Worm (Caenorhabditis elegans) whole organism, L4 larva: ENCODE measurements around the gene spp-22.

Source experiments
- F37D6.2 ChIP-seq: sonication (generic microtip); optimal IDR thresholded peaks from 2 replicates; lab custom pipeline; 2016; ENCODE audit warnings: mild to moderate bottlenecking, missing genetic modification characterization, missing compliant biosample characterization
- F44E2.7 ChIP-seq: fragments of 200-800 bp; sonication (Bioruptor generic); IDR thresholded peaks from 2 replicates; pipeline ENCODE4 v2.1.2; 2022; ENCODE audit warnings: missing genetic modification characterization, missing compliant biosample characterization
- F49E8.2 ChIP-seq: sonication (generic microtip); optimal IDR thresholded peaks from 2 replicates; lab custom pipeline; 2016; ENCODE audit warnings: missing compliant biosample characterization, mild to moderate bottlenecking, missing genetic modification characterization, borderline replicate concordance
- T20F7.1 ChIP-seq: fragments of 200-800 bp; sonication (Bioruptor generic); optimal IDR thresholded peaks from 2 replicates; lab custom pipeline; 2018; ENCODE audit warnings: mild to moderate bottlenecking, missing genetic modification characterization, missing compliant biosample characterization
- Y75B8A.6 ChIP-seq: fragments of 200-800 bp; sonication (Bioruptor generic); IDR thresholded peaks from 2 replicates; pipeline ENCODE4 v1.3.6; 2022; ENCODE audit warnings: missing genetic modification reagents, missing genetic modification characterization, missing compliant biosample characterization
- ZK546.5 ChIP-seq, 2 experiments: sonication (generic microtip); optimal IDR thresholded peaks; 2 replicates each; lab custom pipeline; 2017; ENCODE audit warnings: missing biosample characterization in 2 of 2, missing genetic modification characterization in 2 of 2
- aly-2 ChIP-seq: sonication (generic microtip); optimal IDR thresholded peaks from 2 replicates; lab custom pipeline; 2018; ENCODE audit warnings: missing biosample characterization, missing genetic modification characterization
- ama-1 ChIP-seq: fragments of 150-350 bp; optimal IDR thresholded peaks from 2 replicates; lab custom pipeline; 2014; ENCODE audit warnings: inconsistent platforms, mixed read lengths
- ceh-20 ChIP-seq: fragments of 200-800 bp; sonication (Bioruptor generic); IDR thresholded peaks from 2 replicates; pipeline ENCODE4 v1.3.6; 2022; ENCODE audit warnings: missing genetic modification reagents, missing genetic modification characterization, missing compliant biosample characterization
- ceh-32 ChIP-seq: sonication (generic microtip); optimal IDR thresholded peaks from 2 replicates; lab custom pipeline; 2016; ENCODE audit warnings: mild to moderate bottlenecking, missing genetic modification characterization, missing compliant biosample characterization; ENCODE audit not compliant: poor library complexity
- ceh-44 ChIP-seq: fragments of 200-800 bp; sonication (Bioruptor generic); IDR thresholded peaks from 2 replicates; pipeline ENCODE4 v1.3.6; 2022; ENCODE audit warnings: missing genetic modification reagents, missing genetic modification characterization, missing compliant biosample characterization
- ceh-62 ChIP-seq: sonication (generic microtip); optimal IDR thresholded peaks from 2 replicates; lab custom pipeline; 2017; ENCODE audit warnings: missing biosample characterization, missing genetic modification characterization
- daf-12 ChIP-seq: fragments of 150-350 bp; optimal IDR thresholded peaks from 2 replicates; lab custom pipeline; 2014; ENCODE audit warnings: missing biosample characterization, missing genetic modification reagents, missing genetic modification characterization
- daf-16 ChIP-seq, 3 experiments: sonication (generic microtip); optimal IDR thresholded peaks; 2 replicates each; lab custom pipeline; 2016 to 2017; ENCODE audit warnings: missing genetic modification characterization in 3 of 3, missing genetic modification reagents in 3 of 3, mild to moderate bottlenecking in 2 of 3, missing compliant biosample characterization in 2 of 3, missing biosample characterization in 1 of 3, moderate library complexity in 1 of 3
- daf-8 ChIP-seq: fragments of 200-800 bp; sonication (Bioruptor generic); IDR thresholded peaks from 2 replicates; pipeline ENCODE4 v1.3.6; 2022; ENCODE audit warnings: missing genetic modification characterization, missing compliant biosample characterization
- dmd-9 ChIP-seq: fragments of 200-800 bp; sonication (Bioruptor generic); IDR thresholded peaks from 2 replicates; pipeline ENCODE4 v1.3.6; 2022; ENCODE audit warnings: missing genetic modification reagents, missing genetic modification characterization, missing compliant biosample characterization
- dpl-1 ChIP-seq: fragments of 150-350 bp; optimal IDR thresholded peaks from 2 replicates; lab custom pipeline; 2014; ENCODE audit warnings: missing biosample characterization, missing genetic modification reagents, missing genetic modification characterization
- fos-1 ChIP-seq: fragments of 150-350 bp; optimal IDR thresholded peaks from 2 replicates; lab custom pipeline; 2014; ENCODE audit warnings: missing biosample characterization, missing genetic modification characterization
- hlh-11 ChIP-seq: fragments of 200-800 bp; sonication (Bioruptor generic); optimal IDR thresholded peaks from 2 replicates; lab custom pipeline; 2018; ENCODE audit warnings: mild to moderate bottlenecking, missing genetic modification characterization, missing compliant biosample characterization
- lim-7 ChIP-seq: fragments of 200-800 bp; sonication (Bioruptor generic); IDR thresholded peaks from 2 replicates; pipeline ENCODE4 v1.3.6; 2022; ENCODE audit warnings: missing genetic modification characterization, missing compliant biosample characterization
- lin-1 ChIP-seq: fragments of 200-800 bp; sonication (Bioruptor generic); IDR thresholded peaks from 2 replicates; pipeline ENCODE4 v1.3.6; 2022; ENCODE audit warnings: missing genetic modification reagents, missing genetic modification characterization, missing compliant biosample characterization
- lin-38 ChIP-seq: fragments of 200-800 bp; sonication (Bioruptor generic); IDR thresholded peaks from 2 replicates; pipeline ENCODE4 v1.3.6; 2022; ENCODE audit warnings: missing genetic modification reagents, missing genetic modification characterization, missing compliant biosample characterization
- lin-39 ChIP-seq: fragments of 150-350 bp; optimal IDR thresholded peaks from 2 replicates; lab custom pipeline; 2014; ENCODE audit warnings: missing biosample characterization, missing genetic modification reagents, missing genetic modification characterization
- mdt-29 ChIP-seq: fragments of 200-800 bp; sonication (Bioruptor generic); IDR thresholded peaks from 2 replicates; pipeline ENCODE4 v1.3.6; 2022; ENCODE audit warnings: missing genetic modification reagents, missing genetic modification characterization, missing compliant biosample characterization
- mep-1 ChIP-seq: fragments of 150-350 bp; sonication (generic microtip); optimal IDR thresholded peaks from 3 replicates; lab custom pipeline; 2014; ENCODE audit warnings: missing biosample characterization, missing genetic modification characterization
- mxl-3 ChIP-seq: fragments of 200-800 bp; sonication (Bioruptor generic); optimal IDR thresholded peaks from 2 replicates; lab custom pipeline; 2018; ENCODE audit warnings: mild to moderate bottlenecking, missing genetic modification characterization, missing compliant biosample characterization
- nhr-102 ChIP-seq: sonication (generic microtip); optimal IDR thresholded peaks from 2 replicates; lab custom pipeline; 2016; ENCODE audit warnings: mild to moderate bottlenecking, missing genetic modification characterization, moderate library complexity, missing compliant biosample characterization
- nhr-111 ChIP-seq: fragments of 200-800 bp; sonication (Bioruptor generic); optimal IDR thresholded peaks from 2 replicates; lab custom pipeline; 2018; ENCODE audit warnings: mild to moderate bottlenecking, missing genetic modification characterization, missing compliant biosample characterization
- nhr-237 ChIP-seq: sonication (generic microtip); optimal IDR thresholded peaks from 2 replicates; lab custom pipeline; 2017; ENCODE audit warnings: missing biosample characterization, missing genetic modification characterization
- nhr-41 ChIP-seq: fragments of 200-800 bp; sonication (Bioruptor generic); IDR thresholded peaks from 2 replicates; pipeline ENCODE4 v1.3.6; 2022; ENCODE audit warnings: missing genetic modification reagents, missing genetic modification characterization, missing compliant biosample characterization
- nhr-42 ChIP-seq: fragments of 200-800 bp; sonication (Bioruptor generic); IDR thresholded peaks from 2 replicates; pipeline ENCODE4 v1.3.6; 2022; ENCODE audit warnings: missing genetic modification characterization, missing compliant biosample characterization
- pha-4 ChIP-seq, 2 experiments: fragments of 150-350 bp in 1 of 2; fragments of 200-800 bp in 1 of 2; sonication (Bioruptor generic) in 1 of 2; IDR thresholded peaks in 1 of 2; optimal IDR thresholded peaks in 1 of 2; 2 replicates each; pipeline versions ENCODE4 v1.3.6 to Lab custom; 2014 to 2022; ENCODE audit warnings: missing genetic modification characterization in 2 of 2, missing genetic modification reagents in 2 of 2, missing biosample characterization in 1 of 2, missing compliant biosample characterization in 1 of 2
- php-3 ChIP-seq: fragments of 200-800 bp; sonication (Bioruptor generic); IDR thresholded peaks from 2 replicates; pipeline ENCODE4 v1.3.6; 2022; ENCODE audit warnings: missing genetic modification reagents, missing genetic modification characterization, missing compliant biosample characterization
- pqm-1 ChIP-seq: sonication (generic microtip); optimal IDR thresholded peaks from 2 replicates; lab custom pipeline; 2017; ENCODE audit warnings: missing biosample characterization, missing genetic modification characterization
- saeg-2 ChIP-seq: fragments of 200-800 bp; sonication (Bioruptor generic); IDR thresholded peaks from 2 replicates; pipeline ENCODE4 v1.3.6; 2022; ENCODE audit warnings: missing genetic modification reagents, missing genetic modification characterization, missing compliant biosample characterization
- sdz-12 ChIP-seq: fragments of 200-800 bp; sonication (Bioruptor generic); optimal IDR thresholded peaks from 2 replicates; lab custom pipeline; 2018; ENCODE audit warnings: mild to moderate bottlenecking, missing genetic modification characterization, missing compliant biosample characterization
- set-16 ChIP-seq: fragments of 200-800 bp; sonication (Bioruptor generic); IDR thresholded peaks from 2 replicates; pipeline ENCODE4 v1.3.6; 2022; ENCODE audit warnings: missing genetic modification reagents, missing genetic modification characterization, missing compliant biosample characterization
- snpc-1.2 ChIP-seq: fragments of 200-800 bp; sonication (Bioruptor generic); IDR thresholded peaks from 2 replicates; pipeline ENCODE4 v1.3.6; 2022; ENCODE audit warnings: missing genetic modification reagents, missing genetic modification characterization, missing compliant biosample characterization
- tag-97 ChIP-seq: fragments of 200-800 bp; sonication (Bioruptor generic); IDR thresholded peaks from 2 replicates; pipeline ENCODE4 v1.3.6; 2022; ENCODE audit warnings: missing genetic modification characterization, missing compliant biosample characterization
- unc-130 ChIP-seq: sonication (generic microtip); optimal IDR thresholded peaks from 2 replicates; lab custom pipeline; 2016; ENCODE audit warnings: missing genetic modification reagents, missing genetic modification characterization, missing compliant biosample characterization
- unc-39 ChIP-seq: sonication (generic microtip); optimal IDR thresholded peaks from 2 replicates; lab custom pipeline; 2017; ENCODE audit warnings: missing biosample characterization, missing genetic modification characterization
- unc-62 ChIP-seq, 3 experiments: fragments of 150-350 bp in 1 of 3; sonication (generic microtip); optimal IDR thresholded peaks in 2 of 3; peaks in 1 of 3; 1 replicate in 1 of 3; 2 replicates in 2 of 3; lab custom pipeline; 2014 to 2017; ENCODE audit warnings: missing biosample characterization in 3 of 3, missing genetic modification characterization in 3 of 3, missing genetic modification reagents in 3 of 3, missing genotype in 1 of 3
- vab-7 ChIP-seq: fragments of 200-800 bp; sonication (Bioruptor generic); IDR thresholded peaks from 2 replicates; pipeline ENCODE4 v1.3.6; 2022; ENCODE audit warnings: missing genetic modification reagents, missing genetic modification characterization, missing compliant biosample characterization
- zag-1 ChIP-seq: fragments of 150-350 bp; optimal IDR thresholded peaks from 2 replicates; lab custom pipeline; 2014; ENCODE audit warnings: missing biosample characterization, missing genetic modification characterization
- zfp-3 ChIP-seq: fragments of 200-800 bp; sonication (Bioruptor generic); conservative IDR thresholded peaks from 2 replicates; pipeline ENCODE4 v1.3.6; 2022; ENCODE audit warnings: missing genetic modification reagents, missing genetic modification characterization, missing compliant biosample characterization
- ztf-11 ChIP-seq: fragments of 150-350 bp; optimal IDR thresholded peaks from 2 replicates; lab custom pipeline; 2014; ENCODE audit warnings: missing biosample characterization, missing genetic modification characterization
- ztf-7 ChIP-seq: fragments of 150-350 bp; optimal IDR thresholded peaks from 2 replicates; lab custom pipeline; 2014; ENCODE audit warnings: missing biosample characterization, missing genetic modification characterization

spp-22 gene

ce11 chrX:7230877-7231276 lies 19.4 kb downstream of the spp-22 start:
- TF ChIP-seq set-16 (GFP tag; lab: Robert Waterston, UW) (peak; percentile 71), lin-38 (GFP tag; lab: Robert Waterston, UW) (no peak), ceh-20 (GFP tag; lab: Robert Waterston, UW) (0 out of 2 replicates have a peak, but pooled peaks have one; percentile 8)

DNA sequence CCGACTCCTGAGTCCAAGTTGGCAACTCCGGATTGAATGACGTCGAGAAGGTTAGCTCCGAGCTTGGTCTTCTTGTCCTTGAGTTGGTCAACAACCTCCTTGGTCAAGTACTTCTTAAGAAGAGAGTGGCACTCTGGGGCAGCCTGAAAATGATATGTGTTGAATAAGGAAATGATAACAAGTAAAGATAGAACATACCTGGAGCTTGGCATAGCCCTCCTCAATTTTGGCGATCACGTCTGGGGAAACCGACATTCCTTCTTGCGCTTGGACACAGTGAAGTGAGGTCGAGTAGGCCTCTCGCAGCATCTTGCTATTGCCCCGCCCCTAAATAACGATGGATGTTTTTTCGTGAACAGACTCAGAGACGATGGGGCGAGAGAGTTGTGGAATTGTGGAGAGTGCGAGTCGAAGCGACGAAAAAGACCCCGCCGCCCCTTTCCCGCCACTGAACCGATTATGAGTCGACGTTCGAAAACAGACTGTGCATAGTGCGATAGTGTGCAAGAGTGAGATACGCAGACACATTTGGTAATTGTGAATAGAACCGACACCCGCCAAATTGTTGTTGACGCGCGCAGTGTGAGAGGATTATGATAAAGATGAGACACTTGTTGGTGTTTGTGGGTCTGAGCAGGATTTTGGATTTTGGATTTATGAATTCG lies 20.8 kb downstream of the spp-22 start:
- TF ChIP-seq unc-62 (GFP tag; optimal IDR thresholded peaks at IDR 0.05 in 1 of 2; lab: Kevin White, UChicago): no peak
- no peak for TF ChIP-seq unc-62 (tag; optimal IDR thresholded peaks at IDR 0.05; lab: Kevin White, UChicago)
- TF ChIP-seq pqm-1 (tag; lab: Kevin White, UChicago): peak; percentile 10
- no peak for TF ChIP-seq pha-4 (GFP tag; IDR thresholded peaks at IDR 0.05; lab: Robert Waterston, UW)
- TF ChIP-seq pha-4 (tag; optimal IDR thresholded peaks at IDR 0.05; lab: Kevin White, UChicago): no peak
- TF ChIP-seq ama-1 (lab: Kevin White, UChicago): peak; percentile 96
- no peak for TF ChIP-seq nhr-102 (tag; lab: Kevin White, UChicago)
- TF ChIP-seq snpc-1.2 (GFP tag; lab: Robert Waterston, UW): no peak
- TF ChIP-seq Y75B8A.6 (GFP tag; lab: Robert Waterston, UW): 0 out of 2 replicates have a peak, but pooled peaks have one; percentile 20
- no peak for TF ChIP-seq daf-8 (GFP tag; lab: Robert Waterston, UW)
- no peak for TF ChIP-seq aly-2 (tag; lab: Kevin White, UChicago)
- no peak for TF ChIP-seq ztf-7 (tag; lab: Kevin White, UChicago)
- no peak for TF ChIP-seq nhr-237 (tag; lab: Kevin White, UChicago)
- TF ChIP-seq nhr-41 (GFP tag; lab: Robert Waterston, UW): no peak
- peak; percentile 39 for TF ChIP-seq mep-1
- TF ChIP-seq ceh-44 (GFP tag; lab: Robert Waterston, UW): no peak
- peak; percentile 58; the same call in 1 of the 2 replicates for TF ChIP-seq lin-1 (GFP tag; lab: Robert Waterston, UW)
- TF ChIP-seq set-16 (GFP tag; lab: Robert Waterston, UW): peak; percentile 35
- TF ChIP-seq lin-39 (tag; lab: Kevin White, UChicago): no peak
- no peak for TF ChIP-seq F44E2.7 (GFP tag; lab: Robert Waterston, UW)
- TF ChIP-seq dpl-1 (GFP tag; lab: Kevin White, UChicago): peak; percentile 9
- no peak for TF ChIP-seq unc-39
- 0 out of 2 replicates have a peak, but pooled peaks have one; percentile 22 for TF ChIP-seq dmd-9 (GFP tag; lab: Robert Waterston, UW)
- peak; percentile 40 for TF ChIP-seq mxl-3 (GFP tag; lab: Kevin White, UChicago)
- TF ChIP-seq ceh-32 (tag; lab: Kevin White, UChicago): no peak
- TF ChIP-seq nhr-42 (GFP tag; lab: Robert Waterston, UW): no peak
- no peak for TF ChIP-seq ZK546.5 (tag; optimal IDR thresholded peaks at IDR 0.05; lab: Kevin White, UChicago)
- TF ChIP-seq php-3 (GFP tag; lab: Robert Waterston, UW): 0 out of 2 replicates have a peak, but pooled peaks have one; percentile 7
- no peak for TF ChIP-seq ceh-62 (tag; lab: Kevin White, UChicago)
- no peak for TF ChIP-seq saeg-2 (GFP tag; lab: Robert Waterston, UW)
- TF ChIP-seq vab-7: no peak
- TF ChIP-seq zag-1 (tag; lab: Kevin White, UChicago): no peak
- no peak for TF ChIP-seq F37D6.2
- no peak for TF ChIP-seq sdz-12 (GFP tag; lab: Kevin White, UChicago)
- TF ChIP-seq lim-7 (GFP tag; lab: Robert Waterston, UW): no peak
- TF ChIP-seq tag-97: no peak
- peak; percentile 83 for TF ChIP-seq hlh-11 (tag; lab: Kevin White, UChicago)
- TF ChIP-seq ztf-11 (tag; lab: Kevin White, UChicago): no peak
- TF ChIP-seq F49E8.2 (tag; lab: Kevin White, UChicago): no peak
- no peak for TF ChIP-seq nhr-111
- TF ChIP-seq daf-12 (tag; lab: Kevin White, UChicago): no peak
- peak in 1 of 2 experiments; percentile 16 for TF ChIP-seq daf-16 (GFP tag; optimal IDR thresholded peaks at IDR 0.05; lab: Kevin White, UChicago)
- peak; percentile 68 for TF ChIP-seq daf-16 (tag; optimal IDR thresholded peaks at IDR 0.05; lab: Kevin White, UChicago)
- TF ChIP-seq unc-130: no peak
- TF ChIP-seq mdt-29 (GFP tag; lab: Robert Waterston, UW): no peak
- TF ChIP-seq T20F7.1 (GFP tag; lab: Kevin White, UChicago): no peak
- TF ChIP-seq fos-1: no peak
- no peak for TF ChIP-seq zfp-3 (GFP tag; lab: Robert Waterston, UW)
